Fruit fly (Drosophila melanogaster): Measurements from ENCODE around the gene Vha13.

Gene Vha13

DNA sequence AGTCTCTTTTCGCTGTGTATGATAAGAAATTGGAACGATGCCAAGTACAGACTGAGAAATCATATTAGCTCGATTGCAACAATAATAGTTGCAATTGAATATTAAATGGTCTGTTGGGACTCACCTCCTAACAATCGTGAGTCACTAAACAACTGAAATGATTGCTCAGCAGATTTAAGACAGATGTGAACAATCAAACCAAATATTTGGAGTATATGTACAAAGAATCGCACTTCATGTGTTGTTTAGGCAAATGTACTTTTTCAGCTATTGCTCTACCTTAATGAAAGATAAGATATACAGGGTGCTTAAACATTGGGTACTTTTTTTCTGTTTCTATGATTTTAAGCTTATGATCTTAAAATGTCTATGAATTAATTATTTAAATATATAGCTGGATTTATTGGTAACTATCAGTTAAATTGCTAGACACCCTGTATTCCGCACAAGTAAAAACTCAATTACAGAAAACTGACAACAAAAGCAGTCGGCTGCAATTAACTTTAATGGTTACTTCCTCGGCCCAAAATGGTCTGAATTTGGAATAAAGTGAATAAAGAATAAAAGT is 2.6 kb downstream of the Vha13 start (continued):
- peak; percentile 90 for TF ChIP-seq CG12391 (tag; optimal IDR thresholded peaks at IDR 0.05)
- TF ChIP-seq CG14014 (GFP tag; IDR thresholded peaks at IDR 0.05), result peak; percentile 94
- peak; percentile 75 for TF ChIP-seq Oaz (GFP tag; IDR thresholded peaks at IDR 0.05)
- TF ChIP-seq slp2 (GFP tag; optimal IDR thresholded peaks at IDR 0.05), result peak; percentile 30
- peak; percentile 75 for TF ChIP-seq MTF-1 (GFP tag; optimal IDR thresholded peaks at IDR 0.05; ENCODE audit: borderline replicate concordance)
- TF ChIP-seq CG1832 (GFP tag; optimal IDR thresholded peaks at IDR 0.05), result no peak
- no peak for TF ChIP-seq ham (GFP tag; IDR thresholded peaks at IDR 0.05)
- TF ChIP-seq hkb (optimal IDR thresholded peaks at IDR 0.05), result no peak
- TF ChIP-seq hkb (GFP tag; IDR thresholded peaks at IDR 0.05), result peak; percentile 93
- TF ChIP-seq BEAF-32 (GFP tag; optimal IDR thresholded peaks at IDR 0.05), result no peak
- TF ChIP-seq mirr (GFP tag; optimal IDR thresholded peaks at IDR 0.05), result peak; percentile 66
- peak; percentile 77 for TF ChIP-seq Dek (tag; optimal IDR thresholded peaks at IDR 0.05)
- TF ChIP-seq sens (GFP tag), result peak; percentile 96
- no peak for TF ChIP-seq lov (optimal IDR thresholded peaks at IDR 0.05)
- TF ChIP-seq lov (GFP tag; IDR thresholded peaks at IDR 0.05), result peak; percentile 94
- peak; percentile 32 for TF ChIP-seq trh (GFP tag; optimal IDR thresholded peaks at IDR 0.05)
- peak; percentile 60 for TF ChIP-seq CG1603 (tag; optimal IDR thresholded peaks at IDR 0.05)
- TF ChIP-seq CG16779 (GFP tag; IDR thresholded peaks at IDR 0.05), result peak; percentile 83; the same call in 1 of the 2 replicates
- no peak for TF ChIP-seq Hr39 (optimal IDR thresholded peaks at IDR 0.05)
- TF ChIP-seq CG9797 (GFP tag; optimal IDR thresholded peaks at IDR 0.05), result no peak
- peak; percentile 89 for TF ChIP-seq H2.0 (GFP tag; IDR thresholded peaks at IDR 0.05)
- peak; percentile 40 for TF ChIP-seq zfh2 (GFP tag; optimal IDR thresholded peaks at IDR 0.05)
- TF ChIP-seq pb (GFP tag; optimal IDR thresholded peaks at IDR 0.05), result peak; percentile 36
- TF ChIP-seq fd102C (GFP tag; optimal IDR thresholded peaks at IDR 0.05), result no peak
- peak; percentile 49 for TF ChIP-seq CG13123 (GFP tag; optimal IDR thresholded peaks at IDR 0.05)
- peak; percentile 84 for TF ChIP-seq CG6254 (GFP tag; optimal IDR thresholded peaks at IDR 0.05)
- peak; percentile 41 for TF ChIP-seq pum (GFP tag; optimal IDR thresholded peaks at IDR 0.05)
- peak; percentile 39 for TF ChIP-seq mam (GFP tag; optimal IDR thresholded peaks at IDR 0.05)
- no peak for TF ChIP-seq crol (GFP tag; IDR thresholded peaks at IDR 0.05)
- TF ChIP-seq danr (GFP tag; IDR thresholded peaks at IDR 0.05), result peak; percentile 74
- no peak for TF ChIP-seq Dip2 (GFP tag; IDR thresholded peaks at IDR 0.05)
- peak; percentile 86 for TF ChIP-seq CG4424 (GFP tag; optimal IDR thresholded peaks at IDR 0.05)
- peak; percentile 46 for TF ChIP-seq crc (GFP tag; optimal IDR thresholded peaks at IDR 0.05)
- TF ChIP-seq row (GFP tag; IDR thresholded peaks at IDR 0.05), result peak; percentile 86
- 0 out of 2 replicates have a peak, but pooled peaks have one; percentile 51 for TF ChIP-seq Lim3 (GFP tag; IDR thresholded peaks at IDR 0.05)
- peak; percentile 85 for TF ChIP-seq kah (GFP tag; optimal IDR thresholded peaks at IDR 0.05)
- no peak for TF ChIP-seq vnd (GFP tag; IDR thresholded peaks at IDR 0.05; ENCODE audit: partially characterized antibody)
- no peak for TF ChIP-seq fu2 (GFP tag; optimal IDR thresholded peaks at IDR 0.05)
- peak; percentile 87 for TF ChIP-seq HmgZ (tag; optimal IDR thresholded peaks at IDR 0.05)
- TF ChIP-seq CG7357 (GFP tag; IDR thresholded peaks at IDR 0.05), result peak; percentile 64
- TF ChIP-seq disco-r (GFP tag; optimal IDR thresholded peaks at IDR 0.05), result peak; percentile 28
- peak; percentile 47 for TF ChIP-seq corto (GFP tag; optimal IDR thresholded peaks at IDR 0.05)
- TF ChIP-seq Atf3 (GFP tag; optimal IDR thresholded peaks at IDR 0.05), result no peak
- no peak for TF ChIP-seq zen2 (GFP tag; IDR thresholded peaks at IDR 0.05; ENCODE audit: partially characterized antibody)
- no peak for TF ChIP-seq amos (GFP tag; IDR thresholded peaks at IDR 0.05; ENCODE audit: partially characterized antibody)
- TF ChIP-seq Doc2 (GFP tag; IDR thresholded peaks at IDR 0.05), result peak; percentile 59; the same call in 1 of the 2 replicates
- TF ChIP-seq CG8388 (GFP tag; optimal IDR thresholded peaks at IDR 0.05), result peak; percentile 85
- no peak for TF ChIP-seq ato (GFP tag; IDR thresholded peaks at IDR 0.05; ENCODE audit: partially characterized antibody)
- TF ChIP-seq CG3407 (GFP tag; optimal IDR thresholded peaks at IDR 0.05), result peak; percentile 64
- peak; percentile 81 for TF ChIP-seq CG12659 (GFP tag; optimal IDR thresholded peaks at IDR 0.05)
- TF ChIP-seq gce (GFP tag; IDR thresholded peaks at IDR 0.05), result peak; percentile 92
- TF ChIP-seq sob (GFP tag; IDR thresholded peaks at IDR 0.05), result peak; percentile 88
